Worm (Caenorhabditis elegans) whole organism, L4 larva: Measurements from ENCODE around the gene rip-1.

Experiments used
- ZK546.5 ChIP-seq, 2 experiments: sonication (generic microtip); optimal IDR thresholded peaks; 2 replicates each; lab custom pipeline; 2017; ENCODE audit warnings: missing biosample characterization in 2 of 2, missing genetic modification characterization in 2 of 2
- ces-1 ChIP-seq: fragments of 150-350 bp; sonication (generic microtip); optimal IDR thresholded peaks from 4 replicates; lab custom pipeline; 2014; ENCODE audit warnings: missing biosample characterization, missing genetic modification reagents, missing genetic modification characterization
- fkh-10 ChIP-seq: fragments of 150-350 bp; optimal IDR thresholded peaks from 2 replicates; lab custom pipeline; 2014; ENCODE audit warnings: missing biosample characterization, missing genetic modification reagents, missing genetic modification characterization
- jun-1 ChIP-seq: fragments of 150-350 bp; optimal IDR thresholded peaks from 2 replicates; lab custom pipeline; 2014; ENCODE audit warnings: missing biosample characterization, missing genetic modification reagents, missing genetic modification characterization
- lin-13 ChIP-seq: fragments of 150-350 bp; optimal IDR thresholded peaks from 2 replicates; lab custom pipeline; 2014; ENCODE audit warnings: missing biosample characterization, missing genetic modification reagents, missing genetic modification characterization
- mdl-1 ChIP-seq, 2 experiments: fragments of 150-350 bp in 1 of 2; sonication (generic microtip) in 1 of 2; optimal IDR thresholded peaks; 2 replicates each; lab custom pipeline; 2014 to 2017; ENCODE audit warnings: missing biosample characterization in 2 of 2, missing genetic modification characterization in 2 of 2
- mes-2 ChIP-seq: sonication (generic microtip); optimal IDR thresholded peaks from 2 replicates; lab custom pipeline; 2016; ENCODE audit warnings: missing genotype, mild to moderate bottlenecking, missing genetic modification characterization, missing compliant biosample characterization; ENCODE audit not compliant: poor library complexity, severe bottlenecking
- nhr-11 ChIP-seq: fragments of 150-350 bp; optimal IDR thresholded peaks from 2 replicates; lab custom pipeline; 2014; ENCODE audit warnings: missing biosample characterization, missing genetic modification characterization
- nhr-28 ChIP-seq: fragments of 150-350 bp; optimal IDR thresholded peaks from 2 replicates; lab custom pipeline; 2014; ENCODE audit warnings: missing biosample characterization, missing genetic modification characterization
- php-3 ChIP-seq: fragments of 200-800 bp; sonication (Bioruptor generic); IDR thresholded peaks from 2 replicates; pipeline ENCODE4 v1.3.6; 2022; ENCODE audit warnings: missing genetic modification reagents, missing genetic modification characterization, missing compliant biosample characterization
- snpc-4 ChIP-seq: fragments of 150-350 bp; optimal IDR thresholded peaks from 2 replicates; lab custom pipeline; 2014; ENCODE audit warnings: missing biosample characterization, missing genetic modification characterization

DNA sequence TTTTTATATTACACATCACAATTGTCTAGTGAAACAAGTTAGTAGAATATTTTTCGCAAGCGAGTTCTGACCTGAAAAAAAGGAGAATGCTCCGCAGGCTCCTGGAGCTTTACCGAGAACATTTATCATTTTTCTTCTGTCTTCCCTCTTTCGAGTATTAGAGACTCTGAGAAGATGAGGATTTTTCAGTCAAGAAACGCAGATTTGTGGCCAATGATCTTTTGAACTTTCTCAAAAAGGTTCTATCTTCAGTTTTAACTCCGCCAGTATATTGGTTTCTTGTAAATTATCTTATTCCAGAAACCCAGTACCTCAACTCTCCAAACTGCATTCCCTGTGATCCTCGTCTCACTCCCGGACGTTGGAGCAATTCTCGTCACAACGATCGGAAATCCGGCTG, 27.1 kb upstream of the rip-1 start, which contains the start of gene K10G9.2:
- TF ChIP-seq mdl-1 (tag; optimal IDR thresholded peaks at IDR 0.05; lab: Kevin White, UChicago) (no peak), ces-1 (no peak), nhr-11 (tag; lab: Kevin White, UChicago) (no peak), php-3 (GFP tag; lab: Robert Waterston, UW) (no peak), ZK546.5 (tag; optimal IDR thresholded peaks at IDR 0.05; lab: Kevin White, UChicago) (no peak), nhr-28 (tag; lab: Kevin White, UChicago) (no peak), mes-2 (tag; lab: Kevin White, UChicago) (no peak), fkh-10 (no peak), jun-1 (tag; lab: Kevin White, UChicago) (no peak), lin-13 (no peak), snpc-4 (no peak)
